Fruit fly (Drosophila melanogaster) S2 (cell line): ENCODE data around the gene CG17717.

ENCODE experiments used
- CG8478 ChIP-seq: fragments of >200 bp; optimal IDR thresholded peaks from 2 replicates; lab custom pipeline; 2018
- CTCF ChIP-seq, 2 experiments: fragments of >200 bp; optimal IDR thresholded peaks; 2 replicates each; lab custom pipeline; 2018

CG17717 gene

dm6 chrX:6624006-6624745 is 35.1 kb downstream of the CG17717 start:
- TF ChIP-seq CG8478 (lab: Kevin White, UChicago) (no peak), CTCF (optimal IDR thresholded peaks at IDR 0.05; lab: Kevin White, UChicago) (no peak)

- TF ChIP-seq CG8478 (lab: Kevin White, UChicago) (no peak), CTCF (optimal IDR thresholded peaks at IDR 0.05; lab: Kevin White, UChicago) (no peak)
Observed at dm6 chrX:6624977-6625591, 36.0 kb downstream of the CG17717 start.

- TF ChIP-seq CTCF (optimal IDR thresholded peaks at IDR 0.05; lab: Kevin White, UChicago), result no peak
- no peak for TF ChIP-seq CG8478 (lab: Kevin White, UChicago)
Observed at dm6 chrX:6631885-6632284, 42.8 kb downstream of the CG17717 start.

- no peak for TF ChIP-seq CG8478 (lab: Kevin White, UChicago)
- TF ChIP-seq CTCF (optimal IDR thresholded peaks at IDR 0.05; lab: Kevin White, UChicago), result no peak
Observed at dm6 chrX:6633659-6634058, 44.6 kb downstream of the CG17717 start, which contains the start of gene CG14443. Gene CG14443, plus strand, starts transcription at chrX:6633959.

- TF ChIP-seq CG8478 (lab: Kevin White, UChicago) (no peak), CTCF (optimal IDR thresholded peaks at IDR 0.05; lab: Kevin White, UChicago) (no peak)
Observed at dm6 chrX:6638123-6638522, 49.0 kb downstream of the CG17717 start.
